Worm (Caenorhabditis elegans): Measurements from ENCODE around the gene iff-1.

DNA sequence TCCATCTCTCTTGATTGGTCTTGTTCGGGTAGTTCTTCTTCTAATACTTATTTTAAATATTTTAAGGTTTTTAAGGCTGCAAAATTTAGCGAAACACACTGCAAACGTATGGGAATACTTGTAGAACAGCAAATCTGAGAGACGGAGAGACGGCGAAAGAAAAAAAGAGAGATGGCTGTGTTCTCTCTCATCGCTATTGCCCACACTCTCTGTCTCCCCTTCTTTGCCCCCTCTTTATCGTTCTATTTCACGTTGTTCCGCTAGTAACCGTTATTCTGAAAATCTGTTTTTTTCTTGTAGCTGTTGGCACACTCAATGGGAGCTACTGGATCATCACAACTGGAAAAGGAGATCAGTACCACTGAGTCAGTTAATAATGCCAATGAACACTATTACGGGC, 29.3 kb upstream of the iff-1 start, which contains the start of gene usp-46:
- no peak for TF ChIP-seq snpc-1.3 (tag; optimal IDR thresholded peaks at IDR 0.05; ENCODE audit: insufficient read depth)
- no peak for TF ChIP-seq ztf-3 (GFP tag; optimal IDR thresholded peaks at IDR 0.05)
- TF ChIP-seq cebp-1 (GFP tag; IDR thresholded peaks at IDR 0.05): no peak
- no peak for TF ChIP-seq cebp-1 (tag; optimal IDR thresholded peaks at IDR 0.05)
- TF ChIP-seq nfya-1 (tag; optimal IDR thresholded peaks at IDR 0.05; ENCODE audit: borderline replicate concordance, insufficient read depth): no peak
- TF ChIP-seq nhr-80 (tag; optimal IDR thresholded peaks at IDR 0.05): no peak

Data from whole organism, young adult.